Fruit fly (Drosophila melanogaster): ENCODE data around the gene ND-15.

Gene ND-15

DNA sequence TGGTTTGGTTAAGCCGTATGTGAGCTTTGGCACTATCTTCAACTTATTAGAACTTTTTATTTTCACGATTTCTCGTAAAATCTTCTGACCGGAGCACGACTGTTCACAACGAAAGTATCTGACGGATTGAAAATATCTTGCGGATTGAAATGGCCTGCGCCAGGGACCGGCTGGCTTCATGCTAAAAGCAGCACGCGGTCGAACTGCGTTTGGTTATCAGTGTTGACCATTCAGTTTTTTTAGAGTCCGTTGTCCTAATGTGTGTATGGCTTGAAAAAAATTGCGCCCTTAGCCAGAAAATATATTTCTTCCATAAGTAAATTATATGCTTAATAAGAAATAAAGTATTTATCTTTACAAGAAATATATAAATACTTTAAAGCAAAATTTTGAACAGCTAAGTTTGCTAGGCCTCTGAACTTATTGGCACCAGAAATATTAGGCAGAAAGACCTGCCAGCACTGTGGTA lies 27.2 kb upstream of the ND-15 start, which contains the start of gene net (continued):
- TF ChIP-seq CG2202 (tag; optimal IDR thresholded peaks at IDR 0.05), result peak; percentile 43
- peak; percentile 45 for TF ChIP-seq CG10431 (GFP tag; optimal IDR thresholded peaks at IDR 0.05)
- TF ChIP-seq ATbp (GFP tag; optimal IDR thresholded peaks at IDR 0.05), result peak; percentile 39
- peak; percentile 62 for TF ChIP-seq Oli (tag; optimal IDR thresholded peaks at IDR 0.05)
- peak; percentile 55 for TF ChIP-seq CG17359 (tag; optimal IDR thresholded peaks at IDR 0.05)
- TF ChIP-seq Mrtf (GFP tag; IDR thresholded peaks at IDR 0.05), result no peak
- peak; percentile 12 for TF ChIP-seq fd102C (GFP tag; optimal IDR thresholded peaks at IDR 0.05)
- no peak for TF ChIP-seq Taf1 (GFP tag; IDR thresholded peaks at IDR 0.05)
- no peak for TF ChIP-seq knrl (GFP tag; IDR thresholded peaks at IDR 0.05; ENCODE audit: partially characterized antibody)
- no peak for TF ChIP-seq bowl (GFP tag; IDR thresholded peaks at IDR 0.05)
- TF ChIP-seq insv (GFP tag; optimal IDR thresholded peaks at IDR 0.05), result peak in 1 of 2 experiments; percentile 52
- no peak for TF ChIP-seq CG16779 (GFP tag; IDR thresholded peaks at IDR 0.05)
- TF ChIP-seq Trl (optimal IDR thresholded peaks at IDR 0.05), result no peak
- no peak for TF ChIP-seq Trl (GFP tag; optimal IDR thresholded peaks at IDR 0.05)
- TF ChIP-seq CG17829 (tag; optimal IDR thresholded peaks at IDR 0.05), result peak; percentile 72
- TF ChIP-seq Fer2 (tag; optimal IDR thresholded peaks at IDR 0.05), result peak; percentile 74
- no peak for TF ChIP-seq gce (GFP tag; IDR thresholded peaks at IDR 0.05)
- no peak for TF ChIP-seq H2.0 (GFP tag; IDR thresholded peaks at IDR 0.05)
- peak; percentile 88 for TF ChIP-seq CG34376 (GFP tag; optimal IDR thresholded peaks at IDR 0.05)
- peak; percentile 84 for TF ChIP-seq Med (GFP tag)
- TF ChIP-seq eve (GFP tag; optimal IDR thresholded peaks at IDR 0.05), result peak in 1 of 2 experiments; percentile 58
- peak; percentile 80 for TF ChIP-seq CG10147 (GFP tag; optimal IDR thresholded peaks at IDR 0.05)
- TF ChIP-seq sc (optimal IDR thresholded peaks at IDR 0.05), result no peak
- TF ChIP-seq sc (GFP tag; optimal IDR thresholded peaks at IDR 0.05), result peak; percentile 11
- TF ChIP-seq ERR (GFP tag; optimal IDR thresholded peaks at IDR 0.05), result no peak
- peak; percentile 85 for TF ChIP-seq sens (GFP tag)
- peak; percentile 79 for TF ChIP-seq scrt (GFP tag; optimal IDR thresholded peaks at IDR 0.05)
- no peak for TF ChIP-seq CG11085 (GFP tag; IDR thresholded peaks at IDR 0.05)
- TF ChIP-seq MTF-1 (GFP tag; optimal IDR thresholded peaks at IDR 0.05; ENCODE audit: borderline replicate concordance), result no peak
- no peak for TF ChIP-seq gro (GFP tag; optimal IDR thresholded peaks at IDR 0.05)
- TF ChIP-seq Asciz (GFP tag; optimal IDR thresholded peaks at IDR 0.05), result peak; percentile 48
- TF ChIP-seq Antp (GFP tag; optimal IDR thresholded peaks at IDR 0.05), result no peak
- TF ChIP-seq CrebB (tag; optimal IDR thresholded peaks at IDR 0.05), result peak; percentile 11
- TF ChIP-seq Doc2 (GFP tag; IDR thresholded peaks at IDR 0.05), result no peak
- TF ChIP-seq vfl (GFP tag; optimal IDR thresholded peaks at IDR 0.05), result no peak
- peak; percentile 17 for TF ChIP-seq CG10654 (GFP tag; optimal IDR thresholded peaks at IDR 0.05)
- no peak for TF ChIP-seq CG11696 (GFP tag; IDR thresholded peaks at IDR 0.05)
- no peak for TF ChIP-seq wek (GFP tag; optimal IDR thresholded peaks at IDR 0.05)
- TF ChIP-seq jing (GFP tag; optimal IDR thresholded peaks at IDR 0.05), result peak; percentile 14
- TF ChIP-seq esg (GFP tag; conservative IDR thresholded peaks at IDR 0.05), result peak; percentile 34; the same call in 1 of the 2 replicates
- TF ChIP-seq CG18599 (GFP tag; optimal IDR thresholded peaks at IDR 0.05), result peak; percentile 89
- no peak for TF ChIP-seq pan (optimal IDR thresholded peaks at IDR 0.05)
- no peak for TF ChIP-seq pan (GFP tag; optimal IDR thresholded peaks at IDR 0.05 in 1 of 2, IDR thresholded peaks at IDR 0.05 in 1 of 2)
- TF ChIP-seq CG10565 (GFP tag; optimal IDR thresholded peaks at IDR 0.05), result no peak
- TF ChIP-seq fru (optimal IDR thresholded peaks at IDR 0.05), result no peak
- TF ChIP-seq CG10959 (GFP tag; IDR thresholded peaks at IDR 0.05), result no peak
- TF ChIP-seq maf-S (GFP tag; optimal IDR thresholded peaks at IDR 0.05), result no peak
- TF ChIP-seq cg (GFP tag; optimal IDR thresholded peaks at IDR 0.05), result no peak
- no peak for TF ChIP-seq pb (GFP tag; optimal IDR thresholded peaks at IDR 0.05)
- TF ChIP-seq CG8281 (tag; optimal IDR thresholded peaks at IDR 0.05), result peak; percentile 58
- no peak for TF ChIP-seq btn (GFP tag; optimal IDR thresholded peaks at IDR 0.05)
- peak; percentile 38 for TF ChIP-seq ewg (GFP tag; optimal IDR thresholded peaks at IDR 0.05)
